Worm (Caenorhabditis elegans): ENCODE results near the gene col-10.

The col-10 gene

DNA sequence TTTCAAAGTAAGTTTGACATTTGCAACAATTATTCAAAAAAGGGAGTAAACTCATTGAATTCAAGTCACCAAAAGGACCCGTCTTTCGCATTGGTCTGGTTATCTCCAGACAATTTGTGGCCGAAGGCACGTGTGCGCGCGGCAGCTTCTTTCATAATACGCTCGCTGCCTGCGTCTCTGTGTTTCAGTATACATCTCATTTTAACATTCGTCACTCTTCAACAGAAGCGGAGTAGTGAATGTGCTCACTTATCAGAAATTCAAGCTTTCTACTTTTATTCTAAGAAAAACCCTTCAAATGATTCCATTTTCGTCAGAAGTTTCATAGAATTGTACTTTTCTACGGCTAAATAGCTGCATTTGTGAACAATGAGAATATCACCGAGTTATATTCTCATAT, 36.5 kb downstream of the col-10 start:
- no peak for TF ChIP-seq F44E2.7 (GFP tag; IDR thresholded peaks at IDR 0.05)
- TF ChIP-seq T20F7.1 (GFP tag; optimal IDR thresholded peaks at IDR 0.05) = no peak
- TF ChIP-seq ceh-62 (tag; optimal IDR thresholded peaks at IDR 0.05) = no peak
- no peak for TF ChIP-seq madf-9 (GFP tag; conservative IDR thresholded peaks at IDR 0.05)
- no peak for TF ChIP-seq dmd-8 (GFP tag; IDR thresholded peaks at IDR 0.05)
- no peak for TF ChIP-seq unc-62 (GFP tag; optimal IDR thresholded peaks at IDR 0.05 in 1 of 2)
- TF ChIP-seq unc-62 (tag; optimal IDR thresholded peaks at IDR 0.05) = no peak
- TF ChIP-seq dmd-9 (GFP tag; IDR thresholded peaks at IDR 0.05) = no peak
- TF ChIP-seq D1046.2 (GFP tag; IDR thresholded peaks at IDR 0.05) = no peak
- TF ChIP-seq unc-130 (GFP tag; optimal IDR thresholded peaks at IDR 0.05) = no peak
- no peak for TF ChIP-seq gei-8 (GFP tag; optimal IDR thresholded peaks at IDR 0.05)
- no peak for TF ChIP-seq hlh-11 (tag; optimal IDR thresholded peaks at IDR 0.05)
- TF ChIP-seq F10B5.3 (tag; optimal IDR thresholded peaks at IDR 0.05) = no peak
- TF ChIP-seq Y48G9A.11 (GFP tag; IDR thresholded peaks at IDR 0.05) = no peak
- peak; percentile 41; the same call in 1 of the 2 replicates for TF ChIP-seq dmd-6 (GFP tag; IDR thresholded peaks at IDR 0.05)
- TF ChIP-seq lin-1 (GFP tag; IDR thresholded peaks at IDR 0.05) = no peak
- no peak for TF ChIP-seq lim-7 (GFP tag; IDR thresholded peaks at IDR 0.05)
- TF ChIP-seq lin-38 (GFP tag; IDR thresholded peaks at IDR 0.05) = no peak
- TF ChIP-seq nhr-76 (tag; optimal IDR thresholded peaks at IDR 0.05) = no peak
- no peak for TF ChIP-seq hif-1 (tag; optimal IDR thresholded peaks at IDR 0.05)
- TF ChIP-seq F49E8.2 (tag; optimal IDR thresholded peaks at IDR 0.05; ENCODE audit: borderline replicate concordance) = no peak
- no peak for TF ChIP-seq rbr-2 (tag; optimal IDR thresholded peaks at IDR 0.05)
- no peak for TF ChIP-seq tra-1 (GFP tag; IDR thresholded peaks at IDR 0.05)
- no peak for TF ChIP-seq ztf-7 (tag; optimal IDR thresholded peaks at IDR 0.05)
- no peak for TF ChIP-seq php-3 (GFP tag; IDR thresholded peaks at IDR 0.05)
- no peak for TF ChIP-seq lir-3 (tag; optimal IDR thresholded peaks at IDR 0.05)
- no peak for TF ChIP-seq skn-1 (tag; optimal IDR thresholded peaks at IDR 0.05)
- peak; percentile 44 for TF ChIP-seq ces-1 (GFP tag; optimal IDR thresholded peaks at IDR 0.05)
- TF ChIP-seq fkh-10 (GFP tag; optimal IDR thresholded peaks at IDR 0.05) = peak; percentile 15
- TF ChIP-seq ZK546.5 (tag; optimal IDR thresholded peaks at IDR 0.05) = no peak
- no peak for TF ChIP-seq egl-27 (tag; optimal IDR thresholded peaks at IDR 0.05)
- no peak for TF ChIP-seq lin-39 (tag; optimal IDR thresholded peaks at IDR 0.05)
- peak; percentile 45; the same call in 1 of the 2 replicates for TF ChIP-seq snpc-1.2 (GFP tag; IDR thresholded peaks at IDR 0.05)
- no peak for TF ChIP-seq mdt-29 (GFP tag; IDR thresholded peaks at IDR 0.05)
- no peak for TF ChIP-seq madf-5 (GFP tag; IDR thresholded peaks at IDR 0.05)
- TF ChIP-seq daf-8 (GFP tag; IDR thresholded peaks at IDR 0.05) = no peak
- peak; percentile 70; the same call in 1 of the 2 replicates for TF ChIP-seq ctbp-1 (GFP tag; IDR thresholded peaks at IDR 0.05)
- TF ChIP-seq hlh-30 (tag; optimal IDR thresholded peaks at IDR 0.05; ENCODE audit: insufficient read depth) = peak; percentile 86
- TF ChIP-seq ztf-11 (tag; optimal IDR thresholded peaks at IDR 0.05) = no peak
- no peak for TF ChIP-seq zfp-3 (GFP tag; conservative IDR thresholded peaks at IDR 0.05)
- no peak for TF ChIP-seq zfp-2 (tag; optimal IDR thresholded peaks at IDR 0.05)
- no peak for TF ChIP-seq daf-12 (tag; optimal IDR thresholded peaks at IDR 0.05)
- TF ChIP-seq spr-1 (tag; optimal IDR thresholded peaks at IDR 0.05) = no peak
- no peak for TF ChIP-seq attf-4 (tag; optimal IDR thresholded peaks at IDR 0.05)
- no peak for TF ChIP-seq egl-43 (GFP tag; IDR thresholded peaks at IDR 0.05)
- peak; percentile 64 to 93 for TF ChIP-seq mdl-1 (tag; optimal IDR thresholded peaks at IDR 0.05)
- no peak for TF ChIP-seq arid-1 (GFP tag; conservative IDR thresholded peaks at IDR 0.05)
- no peak for TF ChIP-seq nhr-237 (tag; optimal IDR thresholded peaks at IDR 0.05)
- no peak for TF ChIP-seq zag-1 (tag; optimal IDR thresholded peaks at IDR 0.05)
- TF ChIP-seq tag-97 (GFP tag; IDR thresholded peaks at IDR 0.05) = no peak
- peak; percentile 41 for TF ChIP-seq nhr-48 (tag; optimal IDR thresholded peaks at IDR 0.05)
- no peak for TF ChIP-seq fos-1 (tag; optimal IDR thresholded peaks at IDR 0.05)
- no peak for TF ChIP-seq R02D3.7 (tag; optimal IDR thresholded peaks at IDR 0.05)
